Fruit fly (Drosophila melanogaster): ENCODE measurements around the gene CG32024.

The CG32024 gene

DNA sequence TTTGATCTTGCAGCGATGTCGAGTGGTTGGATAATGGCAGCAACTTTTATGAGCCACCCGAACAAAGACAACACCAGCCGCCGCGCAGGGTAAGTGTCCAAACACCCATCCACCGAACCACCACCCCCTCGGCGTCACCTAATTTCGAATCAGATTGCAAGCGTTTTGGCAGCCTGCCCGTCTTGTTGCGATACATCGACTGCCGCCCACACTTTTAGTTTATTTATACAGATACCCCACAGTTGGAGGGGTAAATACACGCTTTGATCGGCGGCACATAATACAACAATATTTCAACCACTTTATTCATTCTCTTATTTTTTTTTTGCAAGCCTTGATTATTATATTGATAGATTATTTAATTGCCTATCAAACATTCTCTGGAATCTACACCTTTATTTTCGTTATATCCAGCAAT, 44.4 kb upstream of the CG32024 start (continued):
- no peak for TF ChIP-seq disco-r (GFP tag; optimal IDR thresholded peaks at IDR 0.05)
- TF ChIP-seq Rx (GFP tag; IDR thresholded peaks at IDR 0.05): peak; percentile 40
- no peak for TF ChIP-seq ind (GFP tag; optimal IDR thresholded peaks at IDR 0.05)
- no peak for TF ChIP-seq sug (tag; optimal IDR thresholded peaks at IDR 0.05)
- peak; percentile 61 for TF ChIP-seq Hey (tag; optimal IDR thresholded peaks at IDR 0.05)
- peak; percentile 59 for TF ChIP-seq Scr (GFP tag; IDR thresholded peaks at IDR 0.05; ENCODE audit: partially characterized antibody)
- TF ChIP-seq CG7271 (tag; optimal IDR thresholded peaks at IDR 0.05): no peak
- no peak for TF ChIP-seq cad (GFP tag; optimal IDR thresholded peaks at IDR 0.05)
- 0 out of 3 replicates have a peak, but pooled peaks have one; percentile 17 for TF ChIP-seq mld (GFP tag; IDR thresholded peaks at IDR 0.05; ENCODE audit: partially characterized antibody)
- TF ChIP-seq twi (tag; optimal IDR thresholded peaks at IDR 0.05): no peak
- no peak for TF ChIP-seq BtbVII (GFP tag; optimal IDR thresholded peaks at IDR 0.05)
- no peak for TF ChIP-seq CG9797 (GFP tag; optimal IDR thresholded peaks at IDR 0.05)
- TF ChIP-seq Sry-β (GFP tag; optimal IDR thresholded peaks at IDR 0.05): no peak
- no peak for TF ChIP-seq p53 (GFP tag; optimal IDR thresholded peaks at IDR 0.05)
- TF ChIP-seq Sox102F (GFP tag; optimal IDR thresholded peaks at IDR 0.05): peak; percentile 60
- no peak for TF ChIP-seq Nf-YA (GFP tag; IDR thresholded peaks at IDR 0.05)
- no peak for TF ChIP-seq scrt (GFP tag; optimal IDR thresholded peaks at IDR 0.05)
- TF ChIP-seq nmo (GFP tag; optimal IDR thresholded peaks at IDR 0.05): peak; percentile 48
- no peak for TF ChIP-seq CG1647 (GFP tag; optimal IDR thresholded peaks at IDR 0.05)
- TF ChIP-seq Stat92E (GFP tag; optimal IDR thresholded peaks at IDR 0.05): no peak
- peak; percentile 56; the same call in 1 of the 3 replicates for TF ChIP-seq CG6175 (GFP tag; IDR thresholded peaks at IDR 0.05)
- no peak for TF ChIP-seq ham (GFP tag; IDR thresholded peaks at IDR 0.05)
- no peak for TF ChIP-seq CG10654 (GFP tag; optimal IDR thresholded peaks at IDR 0.05)
- TF ChIP-seq fd3F (GFP tag; optimal IDR thresholded peaks at IDR 0.05): peak; percentile 48
- TF ChIP-seq CG13424 (tag; optimal IDR thresholded peaks at IDR 0.05): peak; percentile 49
- no peak for TF ChIP-seq fu2 (GFP tag; optimal IDR thresholded peaks at IDR 0.05)
- no peak for TF ChIP-seq bab2 (GFP tag; optimal IDR thresholded peaks at IDR 0.05)
- no peak for TF ChIP-seq al (GFP tag; IDR thresholded peaks at IDR 0.05)
- no peak for TF ChIP-seq trem (tag; optimal IDR thresholded peaks at IDR 0.05)
- TF ChIP-seq ab (GFP tag; optimal IDR thresholded peaks at IDR 0.05): no peak
- peak; percentile 43; the same call in 1 of the 2 replicates for TF ChIP-seq Xrp1 (GFP tag; IDR thresholded peaks at IDR 0.05)
- TF ChIP-seq Meics (GFP tag; optimal IDR thresholded peaks at IDR 0.05): peak; percentile 12
- TF ChIP-seq CG9817 (tag; optimal IDR thresholded peaks at IDR 0.05): peak; percentile 45
- TF ChIP-seq CG2875 (GFP tag; optimal IDR thresholded peaks at IDR 0.05): no peak
- TF ChIP-seq lab (GFP tag; optimal IDR thresholded peaks at IDR 0.05): peak; percentile 26
- TF ChIP-seq MBD-R2 (GFP tag; IDR thresholded peaks at IDR 0.05): peak; percentile 20; the same call in 1 of the 2 replicates
- no peak for TF ChIP-seq CG18476 (GFP tag; optimal IDR thresholded peaks at IDR 0.05)
- TF ChIP-seq kah (GFP tag; optimal IDR thresholded peaks at IDR 0.05): no peak
- no peak for TF ChIP-seq Usf (GFP tag; optimal IDR thresholded peaks at IDR 0.05)
- no peak for TF ChIP-seq CG2889 (GFP tag; IDR thresholded peaks at IDR 0.05)
- TF ChIP-seq Optix (GFP tag; IDR thresholded peaks at IDR 0.05): no peak
- TF ChIP-seq CG8281 (tag; optimal IDR thresholded peaks at IDR 0.05): no peak
- no peak for TF ChIP-seq prd (optimal IDR thresholded peaks at IDR 0.05)
- TF ChIP-seq prd (GFP tag; IDR thresholded peaks at IDR 0.05): peak; percentile 52; the same call in 1 of the 3 replicates
- no peak for TF ChIP-seq psq (GFP tag; optimal IDR thresholded peaks at IDR 0.05)
- TF ChIP-seq esg (GFP tag; conservative IDR thresholded peaks at IDR 0.05): peak; percentile 47
- TF ChIP-seq insv (GFP tag; optimal IDR thresholded peaks at IDR 0.05): no peak
- peak; percentile 71 for TF ChIP-seq CG2120 (GFP tag; optimal IDR thresholded peaks at IDR 0.05)
- TF ChIP-seq CG3726 (GFP tag; IDR thresholded peaks at IDR 0.05): 0 out of 3 replicates have a peak, but pooled peaks have one; percentile 62
- no peak for TF ChIP-seq HHEX (GFP tag; optimal IDR thresholded peaks at IDR 0.05)
- TF ChIP-seq mam (GFP tag; optimal IDR thresholded peaks at IDR 0.05): no peak

Measured in whole organism, embryonic.